Worm (Caenorhabditis elegans): ENCODE results near the gene tap-1.

tap-1 gene

DNA sequence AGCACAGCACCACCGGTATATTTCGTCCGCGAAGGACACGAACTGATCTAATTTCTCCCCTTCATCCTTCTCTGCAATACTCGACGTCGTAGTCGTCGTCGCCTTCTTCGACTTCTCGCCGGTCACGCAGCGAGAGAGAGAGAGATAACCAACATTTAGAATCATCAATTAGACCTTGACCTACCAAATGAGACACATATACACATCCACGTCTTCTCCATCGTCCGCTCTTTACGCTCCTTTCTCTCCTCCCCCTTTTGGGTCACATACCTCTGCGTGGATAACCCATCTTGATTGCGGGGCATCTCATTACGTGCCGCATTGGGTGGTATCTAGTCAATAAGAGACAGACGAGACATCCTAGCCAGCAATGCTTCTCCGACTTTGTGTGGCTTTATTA is 8.0 kb upstream of the tap-1 start, which contains the start of gene sym-1:
TSS of gene sym-1 (plus strand) at position 194 of the 400 bp plus-strand sequence.
- peak; percentile 36; the same call in 1 of the 2 replicates for TF ChIP-seq zfh-2 (GFP tag; conservative IDR thresholded peaks at IDR 0.05)
- TF ChIP-seq F52B5.7 (tag; optimal IDR thresholded peaks at IDR 0.05), result no peak

DNA sequence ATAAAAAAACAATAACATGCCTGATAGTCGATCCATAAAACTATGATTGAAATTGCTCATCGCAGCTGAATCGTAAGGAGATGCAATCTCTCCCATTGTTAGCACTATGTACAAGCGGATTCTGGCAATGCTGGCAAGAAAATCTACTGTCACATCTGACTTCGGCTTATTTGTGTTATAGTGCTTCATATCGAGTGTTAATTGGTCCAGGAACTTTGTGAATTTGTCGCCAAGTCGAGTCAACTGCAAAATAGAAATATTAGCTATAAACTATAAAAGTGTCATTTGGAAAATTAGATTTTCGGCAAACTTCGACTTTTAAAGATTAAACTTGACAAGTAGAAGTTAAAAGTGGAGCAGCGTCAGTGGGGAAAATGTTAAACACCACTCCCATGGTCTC is 5.1 kb upstream of the tap-1 start:
- no peak for TF ChIP-seq rec-8 (tag; optimal IDR thresholded peaks at IDR 0.05)
- no peak for TF ChIP-seq F49E8.2 (tag; optimal IDR thresholded peaks at IDR 0.05; ENCODE audit: insufficient read depth)
- TF ChIP-seq let-607 (tag; optimal IDR thresholded peaks at IDR 0.05), result no peak
- TF ChIP-seq unc-62 (GFP tag; optimal IDR thresholded peaks at IDR 0.05), result no peak
- TF ChIP-seq hmg-20 (GFP tag; IDR thresholded peaks at IDR 0.05), result no peak
- TF ChIP-seq F10E7.11 (tag; optimal IDR thresholded peaks at IDR 0.05), result no peak
- TF ChIP-seq unc-130 (GFP tag; optimal IDR thresholded peaks at IDR 0.05), result no peak
- TF ChIP-seq nhr-179 (tag; optimal IDR thresholded peaks at IDR 0.05), result no peak
- TF ChIP-seq ceh-91 (GFP tag; IDR thresholded peaks at IDR 0.05), result no peak
- no peak for TF ChIP-seq fkh-3 (tag; optimal IDR thresholded peaks at IDR 0.05)
- TF ChIP-seq B0035.1 (tag; optimal IDR thresholded peaks at IDR 0.05), result no peak
- TF ChIP-seq repo-1 (tag; optimal IDR thresholded peaks at IDR 0.05), result no peak
- no peak for TF ChIP-seq ztf-18 (tag; optimal IDR thresholded peaks at IDR 0.05)
- no peak for TF ChIP-seq athp-1 (tag; optimal IDR thresholded peaks at IDR 0.05)
- TF ChIP-seq nhr-90 (tag; optimal IDR thresholded peaks at IDR 0.05), result no peak
- no peak for TF ChIP-seq F52B5.7 (tag; optimal IDR thresholded peaks at IDR 0.05)

DNA sequence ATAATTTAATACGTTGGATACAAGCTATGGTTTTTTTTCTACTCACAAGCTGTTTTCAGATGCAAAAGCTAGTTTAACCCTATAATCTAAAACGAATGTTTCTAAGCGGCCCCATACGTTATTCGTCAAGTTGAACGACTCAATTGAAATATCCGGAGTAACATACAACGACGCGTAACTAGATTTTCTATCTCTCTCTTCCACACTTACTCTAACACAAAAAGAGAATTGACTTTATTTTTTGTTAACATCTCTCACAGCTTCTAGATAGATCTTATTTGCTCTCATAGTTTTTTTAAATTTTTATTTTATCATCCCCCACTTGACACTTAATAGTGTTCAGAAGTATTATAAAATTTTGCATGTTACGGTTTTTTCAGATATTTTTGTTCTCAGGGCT is 3.8 kb downstream of the tap-1 start:
- TF ChIP-seq ztf-18 (tag; optimal IDR thresholded peaks at IDR 0.05) (no peak), dox-1 (GFP tag; IDR thresholded peaks at IDR 0.05) (no peak), ccch-3 (GFP tag; optimal IDR thresholded peaks at IDR 0.05) (no peak), F49E8.2 (tag; optimal IDR thresholded peaks at IDR 0.05; ENCODE audit: insufficient read depth) (no peak), ceh-100 (GFP tag; IDR thresholded peaks at IDR 0.05) (no peak), madf-3 (GFP tag; IDR thresholded peaks at IDR 0.05) (no peak), madf-10 (tag; optimal IDR thresholded peaks at IDR 0.05) (no peak), hrde-1 (tag; optimal IDR thresholded peaks at IDR 0.05; ENCODE audit: borderline replicate concordance) (no peak), unc-62 (GFP tag; optimal IDR thresholded peaks at IDR 0.05) (no peak), lin-35 (GFP tag; optimal IDR thresholded peaks at IDR 0.05) (no peak), lin-54 (GFP tag; optimal IDR thresholded peaks at IDR 0.05) (no peak), F55B11.4 (tag; optimal IDR thresholded peaks at IDR 0.05; ENCODE audit: borderline replicate concordance, insufficient read depth) (no peak), T07F8.4 (tag; optimal IDR thresholded peaks at IDR 0.05) (no peak), B0035.1 (tag; optimal IDR thresholded peaks at IDR 0.05) (no peak), let-526 (GFP tag; IDR thresholded peaks at IDR 0.05) (no peak), nfya-2 (GFP tag; IDR thresholded peaks at IDR 0.05) (no peak), gei-17 (GFP tag; optimal IDR thresholded peaks at IDR 0.05) (no peak), F52B5.7 (tag; optimal IDR thresholded peaks at IDR 0.05) (no peak)

DNA sequence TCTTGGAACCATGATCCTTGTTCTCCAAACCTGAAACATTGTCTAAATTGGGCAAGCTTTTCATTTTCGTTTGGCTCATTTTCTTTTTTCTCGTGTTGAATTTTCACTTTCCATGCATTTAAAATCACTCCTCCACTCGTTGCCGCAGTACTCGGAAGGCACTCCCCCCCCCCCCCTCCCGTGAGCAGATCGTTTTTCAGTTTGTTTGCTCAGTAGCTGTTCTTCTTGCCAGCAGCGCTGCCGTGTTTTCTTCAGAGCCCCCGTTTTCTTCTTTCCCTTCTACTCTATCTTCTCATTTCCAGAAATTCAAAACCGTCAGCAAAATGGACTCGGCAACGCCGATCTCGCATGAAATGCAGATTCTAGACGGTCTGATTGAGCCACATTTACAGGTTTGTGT is 5.4 kb downstream of the tap-1 start, which contains the start of gene C44H4.8:
TSS of gene C44H4.8 (plus strand) at position 301 of the 400 bp plus-strand sequence.
- TF ChIP-seq Y56A3A.18 (GFP tag; IDR thresholded peaks at IDR 0.05), result no peak
- TF ChIP-seq cebp-1 (GFP tag; IDR thresholded peaks at IDR 0.05), result no peak
- no peak for TF ChIP-seq cebp-1 (tag; optimal IDR thresholded peaks at IDR 0.05)
- no peak for TF ChIP-seq ama-1 (optimal IDR thresholded peaks at IDR 0.05)
- no peak for TF ChIP-seq ama-1 (GFP tag; optimal IDR thresholded peaks at IDR 0.05)
- TF ChIP-seq mxl-1 (tag; optimal IDR thresholded peaks at IDR 0.05), result no peak
- TF ChIP-seq mcd-1 (GFP tag; IDR thresholded peaks at IDR 0.05), result no peak
- no peak for TF ChIP-seq F37B4.10 (GFP tag; IDR thresholded peaks at IDR 0.05)
- TF ChIP-seq lir-1 (GFP tag; conservative IDR thresholded peaks at IDR 0.05), result no peak
- TF ChIP-seq F57A8.1 (GFP tag; optimal IDR thresholded peaks at IDR 0.05), result no peak
- no peak for TF ChIP-seq F52B5.7 (tag; optimal IDR thresholded peaks at IDR 0.05)
- no peak for TF ChIP-seq egrh-3 (GFP tag; IDR thresholded peaks at IDR 0.05)
- TF ChIP-seq nhr-80 (tag; optimal IDR thresholded peaks at IDR 0.05), result no peak
- TF ChIP-seq lin-26 (GFP tag; IDR thresholded peaks at IDR 0.05), result no peak
- no peak for TF ChIP-seq die-1 (tag; optimal IDR thresholded peaks at IDR 0.05)
- TF ChIP-seq repo-1 (tag; optimal IDR thresholded peaks at IDR 0.05), result no peak
- TF ChIP-seq ccch-3 (GFP tag; optimal IDR thresholded peaks at IDR 0.05), result no peak
- TF ChIP-seq ekl-4 (GFP tag; IDR thresholded peaks at IDR 0.05), result no peak
